Fruit fly (Drosophila melanogaster) whole organism, embryonic: Measurements from ENCODE around the gene CG42591.
A peak's percentile ranks its signal among the peaks of the same experiment; 100 is the strongest.

Experiments
- ATbp ChIP-seq: fragments of 200-800 bp; sonication (Bioruptor generic); optimal IDR thresholded peaks from 2 replicates; lab custom pipeline; 2017; ENCODE audit warnings: missing biosample characterization, mild to moderate bottlenecking, missing genetic modification characterization, missing genetic modification reagents
- CG10565 ChIP-seq: fragments of 200-800 bp; sonication (Bioruptor generic); optimal IDR thresholded peaks from 3 replicates; lab custom pipeline; 2016; ENCODE audit warnings: missing biosample characterization, mild to moderate bottlenecking, missing genetic modification characterization
- CG12219 ChIP-seq: fragments of 200-800 bp; sonication (Bioruptor generic); optimal IDR thresholded peaks from 3 replicates; lab custom pipeline; 2018; ENCODE audit warnings: missing biosample characterization, mild to moderate bottlenecking, missing genetic modification characterization
- CG1233 ChIP-seq: fragments of 200-800 bp; sonication (Bioruptor generic); optimal IDR thresholded peaks from 4 replicates; lab custom pipeline; 2018; ENCODE audit warnings: missing biosample characterization, mild to moderate bottlenecking, missing genetic modification characterization
- CG12391 ChIP-seq: fragments of 200-800 bp; sonication (Bioruptor generic); optimal IDR thresholded peaks from 3 replicates; lab custom pipeline; 2018; ENCODE audit warnings: missing biosample characterization, mild to moderate bottlenecking, missing genetic modification characterization, moderate library complexity
- CG14860 ChIP-seq: fragments of 200-800 bp; sonication (Bioruptor generic); IDR thresholded peaks from 3 replicates; pipeline ENCODE4 v1.3.6; 2022; ENCODE audit warnings: missing biosample characterization, missing genetic modification characterization; ENCODE audit not compliant: partially characterized antibody
- CG15601 ChIP-seq: fragments of 200-800 bp; sonication (Bioruptor generic); optimal IDR thresholded peaks from 3 replicates; lab custom pipeline; 2019; ENCODE audit warnings: missing biosample characterization, mild to moderate bottlenecking, missing genetic modification characterization, moderate library complexity
- CG17385 ChIP-seq: fragments of 200-800 bp; sonication (Bioruptor generic); optimal IDR thresholded peaks from 3 replicates; lab custom pipeline; 2018; ENCODE audit warnings: missing biosample characterization, mild to moderate bottlenecking, missing genetic modification characterization
- CG2116 ChIP-seq: fragments of 200-800 bp; sonication (Bioruptor generic); optimal IDR thresholded peaks from 3 replicates; lab custom pipeline; 2018; ENCODE audit warnings: missing biosample characterization, mild to moderate bottlenecking, missing genetic modification characterization
- CG3065 ChIP-seq: fragments of 200-800 bp; sonication (Bioruptor generic); optimal IDR thresholded peaks from 2 replicates; lab custom pipeline; 2016; ENCODE audit warnings: missing biosample characterization, missing genetic modification characterization
- CG31365 ChIP-seq: fragments of 200-800 bp; sonication (Bioruptor generic); optimal IDR thresholded peaks from 2 replicates; lab custom pipeline; 2018; ENCODE audit warnings: missing biosample characterization, mild to moderate bottlenecking, missing genetic modification characterization
- CG31388 ChIP-seq: fragments of 200-800 bp; sonication (Bioruptor generic); optimal IDR thresholded peaks from 2 replicates; lab custom pipeline; 2016; ENCODE audit warnings: missing biosample characterization, missing genetic modification characterization
- CG34422 ChIP-seq: fragments of 200-800 bp; sonication (Bioruptor generic); IDR thresholded peaks from 3 replicates; pipeline ENCODE4 v1.3.6; 2022; ENCODE audit warnings: missing biosample characterization, missing genetic modification characterization
- CG4854 ChIP-seq: fragments of 200-800 bp; sonication (Bioruptor generic); optimal IDR thresholded peaks from 2 replicates; lab custom pipeline; 2016; ENCODE audit warnings: missing biosample characterization, missing genetic modification characterization, inconsistent platforms
- CG5953 ChIP-seq: fragments of 200-800 bp; sonication (Bioruptor generic); IDR thresholded peaks from 2 replicates; pipeline ENCODE4 v1.3.6; 2022; ENCODE audit warnings: missing biosample characterization, missing genetic modification characterization
- Camta ChIP-seq: fragments of 200-800 bp; sonication (Bioruptor generic); optimal IDR thresholded peaks from 2 replicates; lab custom pipeline; 2016; ENCODE audit warnings: missing biosample characterization, missing genetic modification characterization
- Chrac-16 ChIP-seq: fragments of 200-800 bp; sonication (Bioruptor generic); optimal IDR thresholded peaks from 3 replicates; lab custom pipeline; 2016; ENCODE audit warnings: missing biosample characterization, missing genetic modification characterization
- Doc3 ChIP-seq: fragments of 200-800 bp; sonication (Bioruptor generic); IDR thresholded peaks from 3 replicates; pipeline ENCODE4 v1.3.6; 2022; ENCODE audit warnings: missing biosample characterization, missing genetic modification characterization; ENCODE audit not compliant: partially characterized antibody
- E2f2 ChIP-seq: fragments of 200-800 bp; sonication (Bioruptor generic); IDR thresholded peaks from 2 replicates; pipeline ENCODE4 v1.3.6; 2022; ENCODE audit warnings: missing biosample characterization, missing genetic modification characterization
- Ets65A ChIP-seq: fragments of 200-800 bp; sonication (Bioruptor generic); peaks from one replicate; lab custom pipeline; 2016; ENCODE audit warnings: missing biosample characterization, missing genetic modification characterization
- HHEX ChIP-seq: fragments of 200-800 bp; sonication (Bioruptor generic); optimal IDR thresholded peaks from 3 replicates; lab custom pipeline; 2017; ENCODE audit warnings: missing biosample characterization, mild to moderate bottlenecking, missing genetic modification characterization, missing genetic modification reagents
- NFAT ChIP-seq: fragments of 200-800 bp; sonication (Bioruptor generic); IDR thresholded peaks from 2 replicates; pipeline ENCODE4 v1.3.6; 2022; ENCODE audit warnings: missing biosample characterization, missing genetic modification characterization
- Nf-YB ChIP-seq: fragments of 200-800 bp; sonication (Bioruptor generic); optimal IDR thresholded peaks from 3 replicates; lab custom pipeline; 2019; ENCODE audit warnings: missing biosample characterization, mild to moderate bottlenecking, missing genetic modification characterization, moderate library complexity
- Opbp ChIP-seq: fragments of 200-800 bp; sonication (Bioruptor generic); IDR thresholded peaks from 3 replicates; pipeline ENCODE4 v1.3.6; 2022; ENCODE audit warnings: missing biosample characterization, missing genetic modification characterization; ENCODE audit not compliant: partially characterized antibody
- Ravus ChIP-seq: fragments of 200-800 bp; sonication (Bioruptor generic); IDR thresholded peaks from 2 replicates; pipeline ENCODE4 v1.3.6; 2022; ENCODE audit warnings: missing biosample characterization, missing genetic modification characterization
- Stat92E ChIP-seq, 3 experiments: fragments of >200 bp in 2 of 3; fragments of 200-800 bp in 1 of 3; sonication (Bioruptor generic) in 1 of 3; optimal IDR thresholded peaks; 2 replicates each; lab custom pipeline; 2017 to 2019; ENCODE audit warnings: missing biosample characterization in 3 of 3, missing genetic modification characterization in 3 of 3, mild to moderate bottlenecking in 1 of 3, moderate library complexity in 1 of 3
- ara ChIP-seq: fragments of 200-800 bp; sonication (Bioruptor generic); IDR thresholded peaks from 2 replicates; pipeline ENCODE4 v1.3.6; 2022; ENCODE audit warnings: missing biosample characterization, missing genetic modification characterization
- bbx ChIP-seq: fragments of 200-800 bp; sonication (Bioruptor generic); IDR thresholded peaks from 2 replicates; pipeline ENCODE4 v1.3.6; 2022; ENCODE audit warnings: missing biosample characterization, missing genetic modification characterization; ENCODE audit not compliant: partially characterized antibody
- bsh ChIP-seq, 2 experiments: fragments of 200-800 bp; sonication (Bioruptor generic); optimal IDR thresholded peaks; 2 replicates each; lab custom pipeline; 2017 to 2018; ENCODE audit warnings: mild to moderate bottlenecking in 2 of 2, missing biosample characterization in 2 of 2, missing genetic modification characterization in 2 of 2, moderate library complexity in 1 of 2
- danr ChIP-seq: fragments of 200-800 bp; sonication (Bioruptor generic); IDR thresholded peaks from 2 replicates; pipeline ENCODE4 v1.3.6; 2022; ENCODE audit warnings: missing biosample characterization, missing genetic modification characterization
- dati ChIP-seq: fragments of 200-800 bp; sonication (Bioruptor generic); IDR thresholded peaks from 2 replicates; pipeline ENCODE4 v1.3.6; 2022; ENCODE audit warnings: missing biosample characterization, missing genetic modification characterization
- en ChIP-seq: fragments of 200-800 bp; sonication (Bioruptor generic); optimal IDR thresholded peaks from 2 replicates; lab custom pipeline; 2016; ENCODE audit warnings: missing biosample characterization, missing genetic modification characterization
- eve ChIP-seq, 2 experiments: fragments of >200 bp; optimal IDR thresholded peaks; 2 replicates each; lab custom pipeline; 2017; ENCODE audit warnings: missing biosample characterization in 2 of 2, missing genetic modification characterization in 2 of 2
- gro ChIP-seq: fragments of 200-800 bp; sonication (Bioruptor generic); optimal IDR thresholded peaks from 2 replicates; lab custom pipeline; 2016; ENCODE audit warnings: missing biosample characterization, missing genetic modification characterization
- hbn ChIP-seq: fragments of 200-800 bp; sonication (Bioruptor generic); IDR thresholded peaks from 2 replicates; pipeline ENCODE4 v1.3.6; 2022; ENCODE audit warnings: missing biosample characterization, missing genetic modification characterization; ENCODE audit not compliant: partially characterized antibody
- jing ChIP-seq: fragments of 200-800 bp; sonication (Bioruptor generic); optimal IDR thresholded peaks from 2 replicates; lab custom pipeline; 2018; ENCODE audit warnings: missing biosample characterization, mild to moderate bottlenecking, missing genetic modification characterization
- nom ChIP-seq: fragments of 200-800 bp; sonication (Bioruptor generic); optimal IDR thresholded peaks from 2 replicates; lab custom pipeline; 2017; ENCODE audit warnings: missing biosample characterization, missing genetic modification characterization, mild to moderate bottlenecking, moderate library complexity, missing genetic modification reagents
- oc ChIP-seq: fragments of 200-800 bp; sonication (Bioruptor generic); optimal IDR thresholded peaks from 2 replicates; lab custom pipeline; 2018; ENCODE audit warnings: missing biosample characterization, mild to moderate bottlenecking, missing genetic modification characterization, moderate library complexity
- peb ChIP-seq: fragments of 200-800 bp; sonication (Bioruptor generic); IDR thresholded peaks from 2 replicates; pipeline ENCODE4 v1.3.6; 2022; ENCODE audit warnings: missing biosample characterization, missing genetic modification characterization
- pho ChIP-seq: fragments of 200-800 bp; sonication (Bioruptor generic); optimal IDR thresholded peaks from 2 replicates; lab custom pipeline; 2016; ENCODE audit warnings: missing biosample characterization, missing genetic modification characterization
- phol ChIP-seq: fragments of 200-800 bp; sonication (Bioruptor generic); optimal IDR thresholded peaks from 3 replicates; lab custom pipeline; 2018; ENCODE audit warnings: missing biosample characterization, mild to moderate bottlenecking, missing genetic modification characterization, moderate library complexity
- slbo ChIP-seq: fragments of 200-800 bp; sonication (Bioruptor generic); IDR thresholded peaks from 2 replicates; pipeline ENCODE4 v1.3.6; 2022; ENCODE audit warnings: missing biosample characterization, missing genetic modification characterization
- so ChIP-seq: fragments of 200-800 bp; sonication (Bioruptor generic); IDR thresholded peaks from 3 replicates; pipeline ENCODE4 v1.3.6; 2022; ENCODE audit warnings: missing biosample characterization, missing genetic modification characterization
- stc ChIP-seq: fragments of 200-800 bp; sonication (Bioruptor generic); IDR thresholded peaks from 2 replicates; pipeline ENCODE4 v1.3.6; 2022; ENCODE audit warnings: missing biosample characterization, missing genetic modification characterization
- trem ChIP-seq: fragments of 200-800 bp; optimal IDR thresholded peaks from 3 replicates; lab custom pipeline; 2019; ENCODE audit warnings: missing biosample characterization, mild to moderate bottlenecking, missing genetic modification characterization, moderate library complexity
- vnd ChIP-seq: fragments of 200-800 bp; sonication (Bioruptor generic); IDR thresholded peaks from 3 replicates; pipeline ENCODE4 v1.3.6; 2022; ENCODE audit warnings: missing biosample characterization, missing genetic modification characterization; ENCODE audit not compliant: partially characterized antibody
- wdn ChIP-seq: fragments of 200-800 bp; sonication (Bioruptor generic); IDR thresholded peaks from 2 replicates; pipeline ENCODE4 v1.3.6; 2022; ENCODE audit warnings: missing biosample characterization, missing genetic modification characterization
- wek ChIP-seq: fragments of 200-800 bp; sonication (Bioruptor generic); optimal IDR thresholded peaks from 3 replicates; lab custom pipeline; 2018; ENCODE audit warnings: missing biosample characterization, mild to moderate bottlenecking, missing genetic modification characterization, moderate library complexity

CG42591 gene

DNA sequence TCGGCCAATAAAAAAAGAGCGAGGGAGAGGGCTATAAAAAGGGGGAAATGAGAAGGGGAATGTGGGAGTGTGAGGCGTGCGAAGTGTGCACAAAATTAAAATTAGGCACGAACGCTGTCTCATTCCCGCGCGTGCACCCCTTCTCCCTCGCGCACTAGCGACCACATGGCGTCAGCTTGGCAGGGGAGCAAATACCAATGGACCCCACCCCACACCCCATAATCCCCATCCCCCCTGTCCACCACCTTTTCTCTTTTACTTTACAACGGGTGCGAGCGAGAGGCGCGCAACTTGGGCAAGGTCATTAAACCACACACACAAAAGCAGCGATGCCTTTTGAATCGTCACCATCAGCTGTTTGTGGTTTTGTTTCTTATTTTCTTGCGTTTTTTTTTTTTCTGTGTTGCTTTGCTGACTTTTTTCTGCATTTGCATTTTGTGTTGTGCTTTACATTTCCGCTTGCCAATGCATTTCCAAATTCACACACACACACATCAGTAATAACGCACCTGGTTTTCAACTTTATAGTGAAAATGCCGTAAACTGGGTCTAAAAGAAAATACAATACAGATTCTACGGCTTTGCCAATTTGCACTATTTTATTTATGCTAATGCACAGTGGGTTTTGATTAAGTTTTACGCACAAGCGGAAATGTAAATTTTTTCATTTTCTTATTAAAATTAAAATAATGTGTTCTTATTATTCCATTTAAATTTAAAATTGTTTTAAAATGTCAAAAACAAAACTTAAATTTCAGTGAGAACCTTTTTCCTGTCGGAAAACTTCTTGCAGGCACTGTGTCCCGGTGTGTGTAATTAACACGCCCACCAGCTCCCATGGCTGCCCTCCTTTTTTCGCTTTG is 45.3 kb downstream of the CG42591 start (continued):
- TF ChIP-seq so (GFP tag; lab: Robert Waterston, UW) (peak; percentile 27; the same call in 1 of the 3 replicates), NFAT (0 out of 2 replicates have a peak, but pooled peaks have one; percentile 43), Stat92E (GFP tag; optimal IDR thresholded peaks at IDR 0.05; lab: Kevin White, UChicago) (no peak), ara (GFP tag; lab: Robert Waterston, UW) (peak; percentile 52), vnd (GFP tag; lab: Robert Waterston, UW) (no peak), pho (no peak), CG2116 (no peak), dati (GFP tag; lab: Robert Waterston, UW) (peak; percentile 34; the same call in 1 of the 2 replicates), wdn (peak; percentile 49; the same call in 1 of the 2 replicates), E2f2 (peak; percentile 40; the same call in 1 of the 2 replicates), CG5953 (no peak), bbx (no peak), CG4854 (GFP tag; lab: Kevin White, UChicago) (no peak), stc (GFP tag; lab: Robert Waterston, UW) (peak; percentile 55), hbn (GFP tag; lab: Robert Waterston, UW) (no peak), CG31365 (tag; lab: Kevin White, UChicago) (no peak), gro (no peak), Opbp (GFP tag; lab: Robert Waterston, UW) (no peak), CG14860 (GFP tag; lab: Robert Waterston, UW) (no peak), bsh (GFP tag; optimal IDR thresholded peaks at IDR 0.05; lab: Kevin White, UChicago) (peak; percentile 16 to 21), trem (no peak), oc (tag; lab: Kevin White, UChicago) (peak; percentile 87), CG15601 (tag; lab: Kevin White, UChicago) (no peak), Chrac-16 (GFP tag; lab: Kevin White, UChicago) (peak; percentile 1), CG31388 (GFP tag; lab: Kevin White, UChicago) (no peak), eve (GFP tag; optimal IDR thresholded peaks at IDR 0.05; lab: Kevin White, UChicago) (peak in 1 of 2 experiments; percentile 51), CG10565 (GFP tag; lab: Kevin White, UChicago) (no peak), danr (GFP tag; lab: Robert Waterston, UW) (peak; percentile 44; the same call in 1 of the 2 replicates), ATbp (no peak), CG12391 (tag; lab: Kevin White, UChicago) (no peak), Camta (GFP tag; lab: Kevin White, UChicago) (no peak), slbo (GFP tag; lab: Robert Waterston, UW) (peak; percentile 72), Ets65A (GFP tag; lab: Kevin White, UChicago) (peak; percentile 49), jing (GFP tag; lab: Kevin White, UChicago) (no peak), wek (GFP tag; lab: Kevin White, UChicago) (no peak), CG17385 (GFP tag; lab: Kevin White, UChicago) (no peak), HHEX (GFP tag; lab: Kevin White, UChicago) (peak; percentile 41), nom (GFP tag; lab: Kevin White, UChicago) (no peak), Ravus (no peak), CG3065 (GFP tag; lab: Kevin White, UChicago) (no peak), CG12219 (GFP tag; lab: Kevin White, UChicago) (no peak), Nf-YB (GFP tag; lab: Kevin White, UChicago) (peak; percentile 7), phol (tag; lab: Kevin White, UChicago) (peak; percentile 55), peb (GFP tag; lab: Robert Waterston, UW) (no peak), CG34422 (GFP tag; lab: Robert Waterston, UW) (peak; percentile 64), en (GFP tag; lab: Kevin White, UChicago) (no peak), Doc3 (no peak), CG1233 (peak; percentile 43)
